Worm (Caenorhabditis elegans): Measurements from ENCODE around the gene F32D8.8.

F32D8.8 gene

ce11 chrV:10897106-10897171, 5.6 kb downstream of the F32D8.8 start, which contains the start of gene sec-61.G:
Gene sec-61.G, minus strand, starts transcription at chrV:10897143.
- no peak for TF ChIP-seq madf-10 (tag; optimal IDR thresholded peaks at IDR 0.05)
- no peak for TF ChIP-seq B0336.3 (GFP tag; IDR thresholded peaks at IDR 0.05)
- TF ChIP-seq mes-4 (tag; optimal IDR thresholded peaks at IDR 0.05) = no peak
- no peak for TF ChIP-seq nhr-120 (GFP tag; IDR thresholded peaks at IDR 0.05)
- TF ChIP-seq Y53F4B.3 (GFP tag; IDR thresholded peaks at IDR 0.05) = no peak
- no peak for TF ChIP-seq F57A8.1 (GFP tag; optimal IDR thresholded peaks at IDR 0.05)

- 0 out of 2 replicates have a peak, but pooled peaks have one; percentile 10 for TF ChIP-seq Y56A3A.18 (GFP tag; IDR thresholded peaks at IDR 0.05)
- TF ChIP-seq nfyb-1 (GFP tag; IDR thresholded peaks at IDR 0.05) = no peak
- TF ChIP-seq ceh-58 (GFP tag; IDR thresholded peaks at IDR 0.05) = 0 out of 2 replicates have a peak, but pooled peaks have one; percentile 5
Observed at ce11 chrV:10896706-10897105, 5.9 kb downstream of the F32D8.8 start.

ce11 chrV:10896295-10896694, 6.3 kb downstream of the F32D8.8 start, which contains the start of gene F32D8.13:
Gene F32D8.13, minus strand, starts transcription at chrV:10896543.
- TF ChIP-seq B0019.2 (GFP tag; conservative IDR thresholded peaks at IDR 0.05) (no peak), him-1 (tag; optimal IDR thresholded peaks at IDR 0.05) (no peak), attf-6 (GFP tag; IDR thresholded peaks at IDR 0.05) (0 out of 2 replicates have a peak, but pooled peaks have one; percentile 41), unc-130 (GFP tag; optimal IDR thresholded peaks at IDR 0.05) (no peak), F49E8.2 (tag; optimal IDR thresholded peaks at IDR 0.05; ENCODE audit: insufficient read depth) (no peak), pbrm-1 (GFP tag; IDR thresholded peaks at IDR 0.05) (no peak), hlh-12 (tag; optimal IDR thresholded peaks at IDR 0.05) (no peak), ceh-27 (GFP tag; optimal IDR thresholded peaks at IDR 0.05) (no peak), hsf-1 (GFP tag; IDR thresholded peaks at IDR 0.05) (no peak), ztf-28 (GFP tag; IDR thresholded peaks at IDR 0.05) (no peak), atf-7 (tag; optimal IDR thresholded peaks at IDR 0.05) (peak; percentile 7), zfh-2 (GFP tag; conservative IDR thresholded peaks at IDR 0.05) (no peak), ztf-22 (GFP tag; optimal IDR thresholded peaks at IDR 0.05) (no peak), snpc-1.1 (tag; optimal IDR thresholded peaks at IDR 0.05; ENCODE audit: insufficient read depth) (no peak), akir-1 (GFP tag; optimal IDR thresholded peaks at IDR 0.05) (no peak), ztf-25 (GFP tag; IDR thresholded peaks at IDR 0.05) (no peak), ekl-4 (GFP tag; IDR thresholded peaks at IDR 0.05) (no peak), T26A5.8 (tag; optimal IDR thresholded peaks at IDR 0.05) (no peak), nfya-2 (GFP tag; IDR thresholded peaks at IDR 0.05) (no peak), dpff-1 (tag; optimal IDR thresholded peaks at IDR 0.05) (no peak), ama-1 (optimal IDR thresholded peaks at IDR 0.05) (peak; percentile 58), ama-1 (GFP tag; optimal IDR thresholded peaks at IDR 0.05) (no peak), ceh-100 (GFP tag; IDR thresholded peaks at IDR 0.05) (no peak), dox-1 (GFP tag; IDR thresholded peaks at IDR 0.05) (no peak), K12H6.12 (tag; optimal IDR thresholded peaks at IDR 0.05) (no peak), K11D2.4 (GFP tag; IDR thresholded peaks at IDR 0.05) (no peak), C17E4.6 (GFP tag; IDR thresholded peaks at IDR 0.05) (no peak), snpc-1.3 (tag; optimal IDR thresholded peaks at IDR 0.05; ENCODE audit: insufficient read depth) (no peak), B0336.3 (GFP tag; IDR thresholded peaks at IDR 0.05) (0 out of 2 replicates have a peak, but pooled peaks have one; percentile 26), egl-44 (GFP tag; IDR thresholded peaks at IDR 0.05) (no peak), lin-40 (tag; optimal IDR thresholded peaks at IDR 0.05) (no peak), nhr-27 (tag; optimal IDR thresholded peaks at IDR 0.05) (no peak), efl-1 (GFP tag; optimal IDR thresholded peaks at IDR 0.05) (no peak), sdz-38 (tag; optimal IDR thresholded peaks at IDR 0.05) (no peak), athp-1 (tag; optimal IDR thresholded peaks at IDR 0.05) (no peak), tlf-1 (GFP tag; optimal IDR thresholded peaks at IDR 0.05) (no peak), ceh-58 (GFP tag; IDR thresholded peaks at IDR 0.05) (no peak), ztf-6 (GFP tag; IDR thresholded peaks at IDR 0.05) (no peak), ets-4 (GFP tag; optimal IDR thresholded peaks at IDR 0.05) (no peak), unc-62 (GFP tag; optimal IDR thresholded peaks at IDR 0.05) (no peak), F23B12.7 (tag; optimal IDR thresholded peaks at IDR 0.05; ENCODE audit: insufficient read depth) (no peak)
